Worm (Caenorhabditis elegans) whole organism, early embryonic: ENCODE measurements around the gene F22E12.3.

Experiments used
- B0310.2 ChIP-seq: sonication (generic microtip); optimal IDR thresholded peaks from 2 replicates; lab custom pipeline; 2016; ENCODE audit warnings: mild to moderate bottlenecking, missing genetic modification characterization, missing compliant biosample characterization
- F13C5.2 ChIP-seq: sonication (generic microtip); optimal IDR thresholded peaks from 2 replicates; lab custom pipeline; 2017; ENCODE audit warnings: mild to moderate bottlenecking, missing genetic modification characterization, inconsistent platforms, missing compliant biosample characterization
- aly-1 ChIP-seq: sonication (generic microtip); optimal IDR thresholded peaks from 2 replicates; lab custom pipeline; 2016; ENCODE audit warnings: missing genetic modification characterization, missing compliant biosample characterization
- ama-1 ChIP-seq: fragments of 150-350 bp; optimal IDR thresholded peaks from 2 replicates; lab custom pipeline; 2014
- ceh-13 ChIP-seq: fragments of 200-800 bp; sonication (Bioruptor generic); optimal IDR thresholded peaks from 2 replicates; lab custom pipeline; 2018; ENCODE audit warnings: mild to moderate bottlenecking, missing genetic modification characterization, missing compliant biosample characterization
- ceh-36 ChIP-seq: sonication (generic microtip); optimal IDR thresholded peaks from 2 replicates; lab custom pipeline; 2016; ENCODE audit warnings: missing genetic modification characterization, inconsistent platforms, missing compliant biosample characterization
- ets-7 ChIP-seq: sonication (generic microtip); optimal IDR thresholded peaks from 2 replicates; lab custom pipeline; 2016; ENCODE audit warnings: missing genotype, missing genetic modification characterization, missing compliant biosample characterization
- flt-1 ChIP-seq: fragments of 200-800 bp; sonication (Bioruptor generic); IDR thresholded peaks from 2 replicates; pipeline ENCODE4 v1.3.6; 2022; ENCODE audit warnings: missing genetic modification characterization, missing compliant biosample characterization
- hmbx-1 ChIP-seq: sonication (generic microtip); optimal IDR thresholded peaks from 2 replicates; lab custom pipeline; 2016; ENCODE audit warnings: mild to moderate bottlenecking, missing genetic modification characterization, missing compliant biosample characterization
- hmg-4 ChIP-seq: fragments of 200-800 bp; sonication (Bioruptor generic); optimal IDR thresholded peaks from 2 replicates; lab custom pipeline; 2018; ENCODE audit warnings: mild to moderate bottlenecking, missing genetic modification characterization, missing compliant biosample characterization
- hnd-1 ChIP-seq: sonication (generic microtip); optimal IDR thresholded peaks from 2 replicates; lab custom pipeline; 2016; ENCODE audit warnings: missing genetic modification characterization, missing compliant biosample characterization
- pes-1 ChIP-seq: fragments of 200-800 bp; sonication (Bioruptor generic); IDR thresholded peaks from 2 replicates; pipeline ENCODE4 v1.3.6; 2022; ENCODE audit warnings: missing genetic modification reagents, missing genetic modification characterization, missing compliant biosample characterization
- scrt-1 ChIP-seq: fragments of 200-800 bp; sonication (Bioruptor generic); IDR thresholded peaks from 2 replicates; pipeline ENCODE4 v1.3.6; 2022; ENCODE audit warnings: missing genetic modification characterization, missing compliant biosample characterization
- sea-1 ChIP-seq: fragments of 200-800 bp; sonication (Bioruptor generic); conservative IDR thresholded peaks from 2 replicates; pipeline ENCODE4 v1.3.6; 2022; ENCODE audit warnings: missing genetic modification characterization, missing compliant biosample characterization
- tbx-11 ChIP-seq: fragments of 200-800 bp; sonication (Bioruptor generic); IDR thresholded peaks from 2 replicates; pipeline ENCODE4 v1.3.6; 2022; ENCODE audit warnings: missing genetic modification characterization, missing compliant biosample characterization
- tbx-37 ChIP-seq: fragments of 200-800 bp; sonication (Bioruptor generic); conservative IDR thresholded peaks from 2 replicates; pipeline ENCODE4 v1.3.6; 2022; ENCODE audit warnings: missing genetic modification reagents, missing genetic modification characterization, missing compliant biosample characterization
- tra-4 ChIP-seq: sonication (generic microtip); optimal IDR thresholded peaks from 2 replicates; lab custom pipeline; 2017; ENCODE audit warnings: missing genetic modification characterization, missing compliant biosample characterization

Gene F22E12.3

DNA sequence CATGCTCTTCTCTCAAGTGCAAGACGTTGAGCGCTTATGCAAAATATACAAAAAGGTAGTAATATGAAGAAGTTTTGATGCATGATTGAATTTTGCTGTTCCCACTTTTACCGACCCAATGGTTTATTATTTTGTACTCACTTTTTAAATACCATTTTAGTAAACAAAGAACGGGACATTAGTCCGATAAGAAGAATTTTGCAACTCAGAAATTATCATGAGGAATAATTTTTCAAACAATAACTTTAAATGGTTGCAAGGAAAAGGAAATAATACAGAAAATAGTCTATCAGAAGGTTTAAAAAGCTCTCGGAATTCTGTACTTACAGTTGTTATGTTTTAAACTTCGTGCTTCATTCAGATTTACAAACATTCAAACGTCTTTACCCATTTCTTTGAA is 48.6 kb downstream of the F22E12.3 start, which contains the start of gene F15H10.9:
Gene F15H10.9 (minus strand): TSS at position 101 of the 400 bp plus-strand sequence.
- no peak for TF ChIP-seq pes-1 (GFP tag; lab: Robert Waterston, UW)
- TF ChIP-seq F13C5.2 (tag; lab: Kevin White, UChicago) = no peak
- TF ChIP-seq scrt-1 (GFP tag; lab: Robert Waterston, UW) = no peak
- no peak for TF ChIP-seq flt-1 (GFP tag; lab: Robert Waterston, UW)
- no peak for TF ChIP-seq aly-1
- no peak for TF ChIP-seq ceh-13
- no peak for TF ChIP-seq ceh-36
- TF ChIP-seq hnd-1 (tag; lab: Kevin White, UChicago) = no peak

DNA sequence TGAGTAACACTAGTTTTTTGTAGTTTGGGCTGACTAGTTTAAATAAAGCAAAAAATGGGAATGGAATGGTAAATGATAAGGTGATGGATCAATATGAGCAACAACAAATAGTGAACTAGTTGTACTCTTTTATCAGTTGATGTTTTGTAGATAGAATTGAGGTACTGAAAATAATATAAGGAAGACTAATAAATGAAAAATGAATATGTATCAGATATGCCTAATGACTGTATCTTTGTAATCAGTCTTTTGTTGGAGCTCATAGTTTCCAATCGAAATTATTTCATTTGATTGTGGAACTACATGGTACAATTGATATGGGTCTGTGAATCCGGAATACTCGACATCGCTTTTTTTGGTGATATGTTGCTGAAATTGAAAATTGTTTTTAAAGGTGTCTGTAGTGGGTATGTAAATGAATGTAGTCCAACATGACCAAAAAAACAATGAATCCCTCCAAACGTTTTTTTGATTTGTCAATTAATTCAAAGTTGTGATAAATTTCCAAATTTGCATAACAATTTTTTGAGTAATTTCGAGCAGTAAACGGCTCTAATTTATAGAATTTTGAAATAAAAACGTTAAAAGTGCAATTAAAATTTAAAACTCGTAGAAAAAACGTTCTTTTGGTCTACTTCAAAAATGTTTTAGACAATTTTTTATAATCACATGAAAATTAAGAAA is 53.0 kb downstream of the F22E12.3 start, which contains the start of gene F15H10.12:
Gene F15H10.12 (minus strand): TSS at position 51 of the 684 bp plus-strand sequence.
- no peak for TF ChIP-seq tbx-37 (GFP tag; lab: Robert Waterston, UW)
- no peak for TF ChIP-seq tra-4
- no peak for TF ChIP-seq hmg-4 (GFP tag; lab: Kevin White, UChicago)
- no peak for TF ChIP-seq ceh-36
- TF ChIP-seq scrt-1 (GFP tag; lab: Robert Waterston, UW) = no peak
- TF ChIP-seq flt-1 (GFP tag; lab: Robert Waterston, UW) = no peak
- no peak for TF ChIP-seq tbx-11 (GFP tag; lab: Robert Waterston, UW)
- no peak for TF ChIP-seq hnd-1 (tag; lab: Kevin White, UChicago)
- TF ChIP-seq ama-1 (lab: Kevin White, UChicago) = no peak
- TF ChIP-seq ceh-13 = no peak
- no peak for TF ChIP-seq hmbx-1 (tag; lab: Kevin White, UChicago)
- TF ChIP-seq pes-1 (GFP tag; lab: Robert Waterston, UW) = no peak
- TF ChIP-seq F13C5.2 (tag; lab: Kevin White, UChicago) = no peak
- no peak for TF ChIP-seq sea-1 (GFP tag; lab: Robert Waterston, UW)
- TF ChIP-seq ets-7 = no peak
- TF ChIP-seq B0310.2 (tag; lab: Kevin White, UChicago) = no peak
- no peak for TF ChIP-seq aly-1
